Worm (Caenorhabditis elegans): ENCODE measurements around the gene ZK637.4.

ZK637.4 gene

ce11 chrIII:8848372-8848771, 45.2 kb upstream of the ZK637.4 start, which contains the start of gene F44E2.7:
Gene F44E2.7 (minus strand): TSS chrIII:8848472.
- TF ChIP-seq ztf-4 (tag; optimal IDR thresholded peaks at IDR 0.05) = no peak
- TF ChIP-seq snpc-4 (tag; optimal IDR thresholded peaks at IDR 0.05) = no peak
- no peak for TF ChIP-seq nhr-12 (tag; optimal IDR thresholded peaks at IDR 0.05)
- TF ChIP-seq aly-2 (tag; optimal IDR thresholded peaks at IDR 0.05) = no peak
- TF ChIP-seq unc-55 (GFP tag; optimal IDR thresholded peaks at IDR 0.05) = no peak
- no peak for TF ChIP-seq sem-4 (tag; optimal IDR thresholded peaks at IDR 0.05)

- no peak for TF ChIP-seq sma-3 (GFP tag; optimal IDR thresholded peaks at IDR 0.05)
- TF ChIP-seq nhr-23 (tag; optimal IDR thresholded peaks at IDR 0.05) = no peak
Observed at ce11 chrIII:8849507-8849906, 44.1 kb upstream of the ZK637.4 start, which contains the start of gene F44E2.8. Gene F44E2.8 (minus strand): TSS chrIII:8849877.

ce11 chrIII:8850482-8851047, 43.0 kb upstream of the ZK637.4 start, which contains the start of gene F44E2.9:
Gene F44E2.9 (minus strand): TSS chrIII:8850532.
- TF ChIP-seq mdl-1 (tag; optimal IDR thresholded peaks at IDR 0.05) = no peak
- peak; percentile 91 for TF ChIP-seq gmeb-1 (tag; optimal IDR thresholded peaks at IDR 0.05)
- no peak for TF ChIP-seq nhr-237 (tag; optimal IDR thresholded peaks at IDR 0.05)
- TF ChIP-seq nhr-12 (tag; optimal IDR thresholded peaks at IDR 0.05) = no peak
- peak; percentile 18 for TF ChIP-seq fos-1 (tag; optimal IDR thresholded peaks at IDR 0.05)
- peak; percentile 70 for TF ChIP-seq sma-9 (GFP tag; optimal IDR thresholded peaks at IDR 0.05)
- TF ChIP-seq sma-9 (tag; optimal IDR thresholded peaks at IDR 0.05) = no peak
- TF ChIP-seq lsy-2 (tag; optimal IDR thresholded peaks at IDR 0.05) = peak; percentile 45 to 84
- peak; percentile 87 for TF ChIP-seq C34F6.9 (tag; optimal IDR thresholded peaks at IDR 0.05)
- peak; percentile 50 for TF ChIP-seq crh-2 (tag; optimal IDR thresholded peaks at IDR 0.05)
- TF ChIP-seq unc-55 (GFP tag; optimal IDR thresholded peaks at IDR 0.05) = peak; percentile 90
- TF ChIP-seq elt-3 (tag; optimal IDR thresholded peaks at IDR 0.05) = no peak
- TF ChIP-seq sma-3 (GFP tag; optimal IDR thresholded peaks at IDR 0.05) = peak; percentile 60
- TF ChIP-seq nhr-11 (tag; optimal IDR thresholded peaks at IDR 0.05) = no peak
- TF ChIP-seq ztf-4 (tag; optimal IDR thresholded peaks at IDR 0.05) = no peak
- peak; percentile 54 for TF ChIP-seq nhr-129 (tag; optimal IDR thresholded peaks at IDR 0.05)
- TF ChIP-seq lin-11 (tag; optimal IDR thresholded peaks at IDR 0.05) = peak; percentile 31
- peak; percentile 8 for TF ChIP-seq nhr-6 (tag; optimal IDR thresholded peaks at IDR 0.05)
- TF ChIP-seq mab-5 (tag; optimal IDR thresholded peaks at IDR 0.05) = no peak
- TF ChIP-seq F13H6.1 (tag; optimal IDR thresholded peaks at IDR 0.05) = no peak
- TF ChIP-seq skn-1 (tag; optimal IDR thresholded peaks at IDR 0.05) = peak; percentile 7
- no peak for TF ChIP-seq mbf-1 (tag; optimal IDR thresholded peaks at IDR 0.05)

- TF ChIP-seq ama-1 (optimal IDR thresholded peaks at IDR 0.05) (no peak), dmd-4 (tag; optimal IDR thresholded peaks at IDR 0.05) (no peak), nhr-11 (tag; optimal IDR thresholded peaks at IDR 0.05) (no peak), nhr-25 (tag; optimal IDR thresholded peaks at IDR 0.05) (no peak), peb-1 (tag; optimal IDR thresholded peaks at IDR 0.05) (no peak), ceh-16 (tag; optimal IDR thresholded peaks at IDR 0.05) (no peak)
Observed at ce11 chrIII:8851961-8852360, 41.6 kb upstream of the ZK637.4 start, which contains the start of gene plg-1. Gene plg-1 (plus strand): TSS chrIII:8852261.

- TF ChIP-seq ceh-82 (tag; optimal IDR thresholded peaks at IDR 0.05) (no peak), R02D3.7 (tag; optimal IDR thresholded peaks at IDR 0.05) (no peak), lsy-2 (tag; optimal IDR thresholded peaks at IDR 0.05) (no peak), lin-11 (tag; optimal IDR thresholded peaks at IDR 0.05) (no peak), sem-4 (tag; optimal IDR thresholded peaks at IDR 0.05) (no peak), peb-1 (tag; optimal IDR thresholded peaks at IDR 0.05) (no peak), ztf-1 (GFP tag; conservative IDR thresholded peaks at IDR 0.05) (no peak), elt-3 (tag; optimal IDR thresholded peaks at IDR 0.05) (no peak), mab-5 (tag; optimal IDR thresholded peaks at IDR 0.05) (no peak), aly-2 (tag; optimal IDR thresholded peaks at IDR 0.05) (no peak), ZK546.5 (tag; optimal IDR thresholded peaks at IDR 0.05) (no peak), zag-1 (tag; optimal IDR thresholded peaks at IDR 0.05) (no peak), nhr-237 (tag; optimal IDR thresholded peaks at IDR 0.05) (no peak), ztf-4 (tag; optimal IDR thresholded peaks at IDR 0.05) (no peak), alr-1 (tag; optimal IDR thresholded peaks at IDR 0.05) (no peak), nhr-11 (tag; optimal IDR thresholded peaks at IDR 0.05) (no peak), nhr-6 (tag; optimal IDR thresholded peaks at IDR 0.05) (no peak)
Observed at ce11 chrIII:8858482-8858881, 35.1 kb upstream of the ZK637.4 start.
